Worm (Caenorhabditis elegans): ENCODE measurements around the gene R08E5.4.

- TF ChIP-seq lsy-2 (tag; optimal IDR thresholded peaks at IDR 0.05) (no peak), dsc-1 (tag; optimal IDR thresholded peaks at IDR 0.05) (no peak), nhr-12 (tag; optimal IDR thresholded peaks at IDR 0.05) (no peak), unc-86 (tag; optimal IDR thresholded peaks at IDR 0.05) (no peak), grh-1 (GFP tag; IDR thresholded peaks at IDR 0.05) (no peak), egl-27 (tag; optimal IDR thresholded peaks at IDR 0.05) (no peak), lir-3 (tag; optimal IDR thresholded peaks at IDR 0.05; ENCODE audit: poor library complexity) (no peak), nhr-90 (tag; optimal IDR thresholded peaks at IDR 0.05; ENCODE audit: poor library complexity) (no peak)
These were observed 18.0 kb upstream of the R08E5.4 start for ce11 chrV:3750328-3750727.
